Worm (Caenorhabditis elegans): ENCODE measurements around the gene pqn-75.

- TF ChIP-seq ztf-11 (tag; optimal IDR thresholded peaks at IDR 0.05): no peak
- no peak for TF ChIP-seq set-16 (GFP tag; IDR thresholded peaks at IDR 0.05)
- TF ChIP-seq fos-1 (tag; optimal IDR thresholded peaks at IDR 0.05): no peak
- TF ChIP-seq pha-4 (GFP tag; IDR thresholded peaks at IDR 0.05): no peak
- TF ChIP-seq pha-4 (tag; optimal IDR thresholded peaks at IDR 0.05): no peak
- no peak for TF ChIP-seq nhr-76 (tag; optimal IDR thresholded peaks at IDR 0.05)
- TF ChIP-seq lin-15B (tag; optimal IDR thresholded peaks at IDR 0.05): no peak
- no peak for TF ChIP-seq dve-1 (tag; optimal IDR thresholded peaks at IDR 0.05; ENCODE audit: insufficient read depth)
- TF ChIP-seq lin-1 (GFP tag; IDR thresholded peaks at IDR 0.05): no peak
Measured at ce11 chrIV:4042274-4042673, 29.9 kb upstream of the pqn-75 start, which contains the start of gene cdc-73.

Measured in whole organism, L4 larva.